Worm (Caenorhabditis elegans) whole organism, late embryonic: ENCODE results near the gene twk-13.

Experiments used
- C08G9.2 ChIP-seq: sonication (generic microtip); optimal IDR thresholded peaks from 2 replicates; lab custom pipeline; 2016; ENCODE audit warnings: mild to moderate bottlenecking, missing genetic modification characterization, moderate library complexity, missing compliant biosample characterization
- C38D4.7 ChIP-seq: fragments of 200-800 bp; sonication (Bioruptor generic); optimal IDR thresholded peaks from 2 replicates; lab custom pipeline; 2018; ENCODE audit warnings: mild to moderate bottlenecking, missing genetic modification characterization, moderate library complexity, missing compliant biosample characterization
- F13H6.1 ChIP-seq: sonication (generic microtip); optimal IDR thresholded peaks from 2 replicates; lab custom pipeline; 2016; ENCODE audit warnings: missing genetic modification characterization, missing compliant biosample characterization
- K02D7.2 ChIP-seq: sonication (generic microtip); optimal IDR thresholded peaks from 2 replicates; lab custom pipeline; 2017; ENCODE audit warnings: mild to moderate bottlenecking, missing genetic modification characterization, missing compliant biosample characterization
- K09A11.1 ChIP-seq: sonication (generic microtip); optimal IDR thresholded peaks from 2 replicates; lab custom pipeline; 2017; ENCODE audit warnings: antibody characterized with exemption, mild to moderate bottlenecking, missing genetic modification characterization, missing compliant biosample characterization; ENCODE audit not compliant: insufficient read depth
- T23F11.4 ChIP-seq: fragments of 200-800 bp; sonication (Bioruptor generic); optimal IDR thresholded peaks from 2 replicates; lab custom pipeline; 2018; ENCODE audit warnings: mild to moderate bottlenecking, missing genetic modification characterization, missing compliant biosample characterization
- Y22D7AL.16 ChIP-seq: sonication (generic microtip); optimal IDR thresholded peaks from 2 replicates; lab custom pipeline; 2016; ENCODE audit warnings: missing genetic modification characterization, missing compliant biosample characterization
- ahr-1 ChIP-seq: sonication (generic microtip); optimal IDR thresholded peaks from 2 replicates; lab custom pipeline; 2016; ENCODE audit warnings: missing genetic modification characterization, missing compliant biosample characterization
- ceh-14 ChIP-seq: sonication (generic microtip); optimal IDR thresholded peaks from 2 replicates; lab custom pipeline; 2016; ENCODE audit warnings: missing genotype, missing genetic modification characterization, missing compliant biosample characterization
- ceh-18 ChIP-seq: sonication (generic microtip); optimal IDR thresholded peaks from 2 replicates; lab custom pipeline; 2016; ENCODE audit warnings: missing genetic modification characterization, missing compliant biosample characterization
- ceh-19 ChIP-seq: fragments of 200-800 bp; sonication (Bioruptor generic); optimal IDR thresholded peaks from 2 replicates; lab custom pipeline; 2018; ENCODE audit warnings: mild to moderate bottlenecking, missing genetic modification characterization, missing compliant biosample characterization
- ceh-2 ChIP-seq: sonication (generic microtip); optimal IDR thresholded peaks from 2 replicates; lab custom pipeline; 2016; ENCODE audit warnings: missing genotype, missing genetic modification characterization, missing compliant biosample characterization
- ceh-24 ChIP-seq: sonication (generic microtip); optimal IDR thresholded peaks from 2 replicates; lab custom pipeline; 2016; ENCODE audit warnings: mild to moderate bottlenecking, missing genetic modification characterization, missing compliant biosample characterization
- ceh-31 ChIP-seq: sonication (generic microtip); optimal IDR thresholded peaks from 2 replicates; lab custom pipeline; 2016; ENCODE audit warnings: missing genetic modification characterization, missing compliant biosample characterization
- ceh-34 ChIP-seq: sonication (generic microtip); optimal IDR thresholded peaks from 2 replicates; lab custom pipeline; 2016; ENCODE audit warnings: mild to moderate bottlenecking, missing genetic modification characterization, missing compliant biosample characterization
- ceh-45 ChIP-seq: fragments of 200-800 bp; sonication (Bioruptor generic); IDR thresholded peaks from 2 replicates; pipeline ENCODE4 v1.3.6; 2022; ENCODE audit warnings: missing genetic modification reagents, missing genetic modification characterization, missing compliant biosample characterization
- ceh-48 ChIP-seq: sonication (generic microtip); optimal IDR thresholded peaks from 2 replicates; lab custom pipeline; 2016; ENCODE audit warnings: missing genetic modification characterization, inconsistent platforms, missing compliant biosample characterization
- ceh-6 ChIP-seq: fragments of 200-800 bp; sonication (Bioruptor generic); optimal IDR thresholded peaks from 2 replicates; lab custom pipeline; 2018; ENCODE audit warnings: mild to moderate bottlenecking, missing genetic modification characterization, missing compliant biosample characterization
- ceh-9 ChIP-seq: sonication (generic microtip); optimal IDR thresholded peaks from 2 replicates; lab custom pipeline; 2016; ENCODE audit warnings: mild to moderate bottlenecking, missing genetic modification characterization, inconsistent platforms, missing compliant biosample characterization
- dmd-4 ChIP-seq: sonication (generic microtip); optimal IDR thresholded peaks from 2 replicates; lab custom pipeline; 2016; ENCODE audit warnings: borderline replicate concordance, missing genetic modification characterization, missing compliant biosample characterization
- dve-1 ChIP-seq: sonication (generic microtip); optimal IDR thresholded peaks from 2 replicates; lab custom pipeline; 2017; ENCODE audit warnings: antibody characterized with exemption, mild to moderate bottlenecking, missing genetic modification characterization, missing compliant biosample characterization
- elt-2 ChIP-seq: sonication (generic microtip); optimal IDR thresholded peaks from 2 replicates; lab custom pipeline; 2016; ENCODE audit warnings: missing genetic modification reagents, missing genetic modification characterization, missing compliant biosample characterization
- elt-4 ChIP-seq: sonication (generic microtip); optimal IDR thresholded peaks from 2 replicates; lab custom pipeline; 2016; ENCODE audit warnings: missing genetic modification characterization, missing compliant biosample characterization
- ets-4 ChIP-seq: sonication (generic microtip); optimal IDR thresholded peaks from 2 replicates; lab custom pipeline; 2016; ENCODE audit warnings: missing genetic modification characterization, missing compliant biosample characterization
- eyg-1 ChIP-seq: sonication (generic microtip); optimal IDR thresholded peaks from 2 replicates; lab custom pipeline; 2016; ENCODE audit warnings: missing genotype, missing genetic modification characterization, missing compliant biosample characterization
- fax-1 ChIP-seq: sonication (generic microtip); optimal IDR thresholded peaks from 2 replicates; lab custom pipeline; 2016; ENCODE audit warnings: missing genotype, missing genetic modification characterization, missing compliant biosample characterization
- fkh-10 ChIP-seq: fragments of 150-350 bp; optimal IDR thresholded peaks from 2 replicates; lab custom pipeline; 2014; ENCODE audit warnings: missing biosample characterization, missing genetic modification reagents, missing genetic modification characterization
- fkh-6 ChIP-seq: sonication (generic microtip); optimal IDR thresholded peaks from 2 replicates; lab custom pipeline; 2016; ENCODE audit warnings: missing genetic modification characterization, missing compliant biosample characterization
- gmeb-2 ChIP-seq: sonication (generic microtip); optimal IDR thresholded peaks from 2 replicates; lab custom pipeline; 2016; ENCODE audit warnings: missing genetic modification characterization, inconsistent platforms, missing compliant biosample characterization
- hlh-15 ChIP-seq: sonication (generic microtip); optimal IDR thresholded peaks from 2 replicates; lab custom pipeline; 2016; ENCODE audit warnings: missing genetic modification characterization, missing compliant biosample characterization
- lin-11 ChIP-seq: fragments of 200-800 bp; sonication (Bioruptor generic); optimal IDR thresholded peaks from 2 replicates; lab custom pipeline; 2018; ENCODE audit warnings: mild to moderate bottlenecking, missing genetic modification characterization, missing compliant biosample characterization
- madf-2 ChIP-seq: sonication (generic microtip); optimal IDR thresholded peaks from 2 replicates; lab custom pipeline; 2017; ENCODE audit warnings: missing genetic modification characterization, missing compliant biosample characterization
- mec-3 ChIP-seq: sonication (generic microtip); optimal IDR thresholded peaks from 2 replicates; lab custom pipeline; 2016; ENCODE audit warnings: borderline replicate concordance, missing genetic modification characterization, missing compliant biosample characterization
- nfya-1 ChIP-seq: sonication (generic microtip); optimal IDR thresholded peaks from 2 replicates; lab custom pipeline; 2017; ENCODE audit warnings: missing genetic modification characterization, mild to moderate bottlenecking, missing compliant biosample characterization, antibody characterized with exemption, moderate library complexity
- nhr-232 ChIP-seq: sonication (generic microtip); optimal IDR thresholded peaks from 2 replicates; lab custom pipeline; 2016; ENCODE audit warnings: missing genetic modification characterization, missing compliant biosample characterization
- npax-4 ChIP-seq: sonication (generic microtip); optimal IDR thresholded peaks from 2 replicates; lab custom pipeline; 2016; ENCODE audit warnings: missing genetic modification characterization, missing compliant biosample characterization
- pag-3 ChIP-seq: sonication (generic microtip); optimal IDR thresholded peaks from 2 replicates; lab custom pipeline; 2016; ENCODE audit warnings: missing compliant biosample characterization, missing genetic modification characterization, borderline replicate concordance
- pat-9 ChIP-seq: fragments of 200-800 bp; sonication (Bioruptor generic); optimal IDR thresholded peaks from 2 replicates; lab custom pipeline; 2018; ENCODE audit warnings: mild to moderate bottlenecking, missing genetic modification characterization, moderate library complexity, missing compliant biosample characterization
- pax-1 ChIP-seq: fragments of 150-350 bp; optimal IDR thresholded peaks from 2 replicates; lab custom pipeline; 2014; ENCODE audit warnings: missing biosample characterization, missing genetic modification characterization
- pha-2 ChIP-seq: sonication (generic microtip); optimal IDR thresholded peaks from 2 replicates; lab custom pipeline; 2017; ENCODE audit warnings: mild to moderate bottlenecking, missing genetic modification characterization, missing compliant biosample characterization
- pha-4 ChIP-seq: fragments of 150-350 bp; optimal IDR thresholded peaks from 2 replicates; lab custom pipeline; 2018; ENCODE audit warnings: missing biosample characterization, missing genetic modification reagents, missing genetic modification characterization
- pqm-1 ChIP-seq: sonication (generic microtip); optimal IDR thresholded peaks from 2 replicates; lab custom pipeline; 2016; ENCODE audit warnings: missing genetic modification characterization, missing compliant biosample characterization
- pros-1 ChIP-seq: fragments of 150-350 bp; optimal IDR thresholded peaks from 2 replicates; lab custom pipeline; 2014; ENCODE audit warnings: missing biosample characterization, missing genetic modification reagents, missing genetic modification characterization
- ref-2 ChIP-seq: sonication (generic microtip); optimal IDR thresholded peaks from 2 replicates; lab custom pipeline; 2016; ENCODE audit warnings: missing genetic modification characterization, missing compliant biosample characterization
- syd-9 ChIP-seq: sonication (generic microtip); optimal IDR thresholded peaks from 2 replicates; lab custom pipeline; 2016; ENCODE audit warnings: mild to moderate bottlenecking, missing genetic modification characterization, moderate library complexity, missing compliant biosample characterization
- tbx-2 ChIP-seq: sonication (generic microtip); optimal IDR thresholded peaks from 2 replicates; lab custom pipeline; 2016; ENCODE audit warnings: missing genetic modification characterization, missing compliant biosample characterization
- tbx-7 ChIP-seq: sonication (generic microtip); optimal IDR thresholded peaks from 2 replicates; lab custom pipeline; 2016; ENCODE audit warnings: missing genotype, missing genetic modification characterization, missing compliant biosample characterization
- ttx-3 ChIP-seq: sonication (generic microtip); optimal IDR thresholded peaks from 2 replicates; lab custom pipeline; 2016; ENCODE audit warnings: missing genetic modification reagents, missing genetic modification characterization, missing compliant biosample characterization
- unc-42 ChIP-seq: sonication (generic microtip); optimal IDR thresholded peaks from 2 replicates; lab custom pipeline; 2016; ENCODE audit warnings: missing genotype, missing genetic modification characterization, missing compliant biosample characterization
- unc-55 ChIP-seq: sonication (generic microtip); optimal IDR thresholded peaks from 2 replicates; lab custom pipeline; 2017; ENCODE audit warnings: missing biosample characterization, missing genetic modification reagents, missing genetic modification characterization
- unc-86 ChIP-seq: sonication (generic microtip); optimal IDR thresholded peaks from 2 replicates; lab custom pipeline; 2016; ENCODE audit warnings: missing genetic modification characterization, missing compliant biosample characterization
- zip-5 ChIP-seq: sonication (generic microtip); optimal IDR thresholded peaks from 2 replicates; lab custom pipeline; 2016; ENCODE audit warnings: missing genetic modification characterization, missing compliant biosample characterization
- ztf-16 ChIP-seq: sonication (generic microtip); optimal IDR thresholded peaks from 2 replicates; lab custom pipeline; 2017; ENCODE audit warnings: missing genetic modification characterization, missing compliant biosample characterization

twk-13 gene

ce11 chrV:12343419-12343969, 5.7 kb upstream of the twk-13 start, which contains the start of gene tomm-20:
tomm-20 (minus strand) TSS chrV:12343469.
- TF ChIP-seq pha-4 (no peak), F13H6.1 (tag; lab: Kevin White, UChicago) (peak; percentile 27), tbx-2 (tag; lab: Kevin White, UChicago) (peak; percentile 80), dmd-4 (tag; lab: Kevin White, UChicago) (no peak), unc-42 (tag; lab: Kevin White, UChicago) (peak; percentile 63), ttx-3 (no peak), dve-1 (tag; lab: Kevin White, UChicago) (peak; percentile 69), ceh-6 (GFP tag; lab: Kevin White, UChicago) (peak; percentile 28), ceh-14 (tag; lab: Kevin White, UChicago) (peak; percentile 83), ets-4 (tag; lab: Kevin White, UChicago) (no peak), ztf-16 (tag; lab: Kevin White, UChicago) (peak; percentile 58), pax-1 (tag; lab: Kevin White, UChicago) (no peak), hlh-15 (tag; lab: Kevin White, UChicago) (no peak), nhr-232 (peak; percentile 11), C38D4.7 (GFP tag; lab: Kevin White, UChicago) (peak; percentile 43), C08G9.2 (tag; lab: Kevin White, UChicago) (peak; percentile 38), eyg-1 (tag; lab: Kevin White, UChicago) (no peak), fkh-10 (GFP tag; lab: Kevin White, UChicago) (no peak), K02D7.2 (tag; lab: Kevin White, UChicago) (no peak), ceh-34 (peak; percentile 77), pha-2 (tag; lab: Kevin White, UChicago) (peak; percentile 33), syd-9 (tag; lab: Kevin White, UChicago) (no peak), npax-4 (no peak), ceh-18 (tag; lab: Kevin White, UChicago) (peak; percentile 41), tbx-7 (tag; lab: Kevin White, UChicago) (no peak), ceh-19 (peak; percentile 58), Y22D7AL.16 (tag; lab: Kevin White, UChicago) (peak; percentile 22), ceh-48 (peak; percentile 42), gmeb-2 (tag; lab: Kevin White, UChicago) (peak; percentile 31), lin-11 (tag; lab: Kevin White, UChicago) (peak; percentile 40), ceh-9 (tag; lab: Kevin White, UChicago) (no peak), ceh-45 (no peak), pag-3 (no peak), mec-3 (tag; lab: Kevin White, UChicago) (no peak), pat-9 (tag; lab: Kevin White, UChicago) (peak; percentile 39), elt-4 (tag; lab: Kevin White, UChicago) (no peak), pqm-1 (tag; lab: Kevin White, UChicago) (no peak), unc-86 (tag; lab: Kevin White, UChicago) (peak; percentile 71), ref-2 (tag; lab: Kevin White, UChicago) (no peak), ahr-1 (peak; percentile 33), nfya-1 (tag; lab: Kevin White, UChicago) (peak; percentile 80), pros-1 (no peak), ceh-24 (tag; lab: Kevin White, UChicago) (no peak), unc-55 (GFP tag; lab: Kevin White, UChicago) (peak; percentile 3), fkh-6 (tag; lab: Kevin White, UChicago) (peak; percentile 32), zip-5 (tag; lab: Kevin White, UChicago) (peak; percentile 16), madf-2 (tag; lab: Kevin White, UChicago) (peak; percentile 51), ceh-2 (tag; lab: Kevin White, UChicago) (peak; percentile 25), elt-2 (tag; lab: Kevin White, UChicago) (peak; percentile 84), T23F11.4 (peak; percentile 17), K09A11.1 (no peak), ceh-31 (peak; percentile 59), fax-1 (tag; lab: Kevin White, UChicago) (peak; percentile 57)
